Worm (Caenorhabditis elegans): ENCODE results near the gene glc-1.

- TF ChIP-seq nfya-1 (tag; optimal IDR thresholded peaks at IDR 0.05; ENCODE audit: insufficient read depth) (no peak), jun-1 (tag; optimal IDR thresholded peaks at IDR 0.05) (no peak)
Measured at ce11 chrV:16175227-16175626, 44.2 kb upstream of the glc-1 start.

All from whole organism, L3 larva.